Worm (Caenorhabditis elegans) whole organism, L4 larva: ENCODE results near the gene irld-56.

Source experiments
- ceh-82 ChIP-seq: sonication (generic microtip); optimal IDR thresholded peaks from 2 replicates; lab custom pipeline; 2017; ENCODE audit warnings: missing biosample characterization, missing genetic modification characterization
- daf-12 ChIP-seq: fragments of 150-350 bp; optimal IDR thresholded peaks from 2 replicates; lab custom pipeline; 2014; ENCODE audit warnings: missing biosample characterization, missing genetic modification reagents, missing genetic modification characterization
- dmd-6 ChIP-seq: fragments of 200-800 bp; sonication (Bioruptor generic); IDR thresholded peaks from 2 replicates; pipeline ENCODE4 v1.3.6; 2022; ENCODE audit warnings: missing genetic modification reagents, missing genetic modification characterization, missing compliant biosample characterization
- dmd-9 ChIP-seq: fragments of 200-800 bp; sonication (Bioruptor generic); IDR thresholded peaks from 2 replicates; pipeline ENCODE4 v1.3.6; 2022; ENCODE audit warnings: missing genetic modification reagents, missing genetic modification characterization, missing compliant biosample characterization
- lin-39 ChIP-seq: fragments of 150-350 bp; optimal IDR thresholded peaks from 2 replicates; lab custom pipeline; 2014; ENCODE audit warnings: missing biosample characterization, missing genetic modification reagents, missing genetic modification characterization
- lsy-2 ChIP-seq, 2 experiments: fragments of 150-350 bp in 1 of 2; sonication (generic microtip) in 1 of 2; optimal IDR thresholded peaks; 2 replicates each; lab custom pipeline; 2014 to 2017; ENCODE audit warnings: missing biosample characterization in 2 of 2, missing genetic modification characterization in 2 of 2
- pha-4 ChIP-seq, 2 experiments: fragments of 150-350 bp in 1 of 2; fragments of 200-800 bp in 1 of 2; sonication (Bioruptor generic) in 1 of 2; IDR thresholded peaks in 1 of 2; optimal IDR thresholded peaks in 1 of 2; 2 replicates each; pipeline versions ENCODE4 v1.3.6 to Lab custom; 2014 to 2022; ENCODE audit warnings: missing genetic modification characterization in 2 of 2, missing genetic modification reagents in 2 of 2, missing biosample characterization in 1 of 2, missing compliant biosample characterization in 1 of 2
- pqm-1 ChIP-seq: sonication (generic microtip); optimal IDR thresholded peaks from 2 replicates; lab custom pipeline; 2017; ENCODE audit warnings: missing biosample characterization, missing genetic modification characterization
- rbr-2 ChIP-seq: sonication (generic microtip); optimal IDR thresholded peaks from 2 replicates; lab custom pipeline; 2016; ENCODE audit warnings: missing genotype, missing genetic modification characterization, missing compliant biosample characterization
- unc-39 ChIP-seq: sonication (generic microtip); optimal IDR thresholded peaks from 2 replicates; lab custom pipeline; 2017; ENCODE audit warnings: missing biosample characterization, missing genetic modification characterization

DNA sequence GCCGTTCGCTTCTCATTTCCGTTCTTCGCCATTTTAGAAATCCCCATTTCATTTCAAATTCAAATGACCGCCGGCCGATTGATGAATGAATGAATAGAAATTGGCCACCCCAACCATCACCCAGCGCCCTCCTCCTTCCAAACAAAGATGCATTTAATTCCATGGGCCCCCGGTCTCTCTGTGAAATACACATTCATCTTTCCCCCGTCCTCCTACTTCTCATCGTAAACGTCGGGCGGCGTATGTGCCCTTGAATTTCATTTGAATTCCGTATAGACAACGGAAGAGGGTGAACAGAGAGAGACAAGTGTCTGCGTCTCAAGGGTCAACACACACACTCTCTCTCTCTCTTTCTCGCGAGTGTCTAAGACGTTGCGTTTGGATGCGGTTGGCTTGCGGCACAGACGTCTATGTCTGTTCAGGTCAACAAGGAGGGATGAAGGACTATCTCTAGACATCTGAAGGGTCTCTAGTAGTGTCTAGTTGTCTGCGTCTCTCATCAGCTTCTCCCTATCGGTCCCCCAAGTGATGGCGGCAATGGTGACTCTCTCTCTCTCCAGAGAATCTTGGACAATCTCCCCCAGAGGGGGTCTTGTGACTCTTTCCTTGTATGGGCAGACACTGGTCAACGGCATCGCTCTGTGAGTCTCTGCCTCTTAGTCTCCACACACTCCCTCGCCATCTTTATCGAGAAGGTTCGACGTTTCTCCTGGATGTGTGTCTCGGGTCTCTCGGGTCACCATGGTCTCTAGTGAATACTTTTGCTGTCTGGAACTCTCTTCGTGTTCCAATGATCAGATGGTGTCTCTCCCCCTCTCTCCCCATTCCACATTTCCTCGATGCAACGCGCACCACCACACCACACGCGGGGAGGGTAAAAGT lies 13.1 kb upstream of the irld-56 start:
- peak; percentile 82 for TF ChIP-seq rbr-2 (tag; lab: Kevin White, UChicago)
- TF ChIP-seq dmd-6 = peak; percentile 84
- peak; percentile 65; the same call in 1 of the 2 replicates for TF ChIP-seq pha-4 (GFP tag; IDR thresholded peaks at IDR 0.05; lab: Robert Waterston, UW)
- no peak for TF ChIP-seq pha-4 (tag; optimal IDR thresholded peaks at IDR 0.05; lab: Kevin White, UChicago)
- TF ChIP-seq unc-39 (tag; lab: Kevin White, UChicago) = peak; percentile 54
- no peak for TF ChIP-seq ceh-82 (tag; lab: Kevin White, UChicago)
- TF ChIP-seq pqm-1 (tag; lab: Kevin White, UChicago) = no peak
- TF ChIP-seq dmd-9 (GFP tag; lab: Robert Waterston, UW) = 0 out of 2 replicates have a peak, but pooled peaks have one; percentile 25
- TF ChIP-seq daf-12 (tag; lab: Kevin White, UChicago) = no peak
- TF ChIP-seq lsy-2 (tag; optimal IDR thresholded peaks at IDR 0.05; lab: Kevin White, UChicago) = peak; percentile 28 to 75
- TF ChIP-seq lin-39 (tag; lab: Kevin White, UChicago) = no peak
